Worm (Caenorhabditis elegans): ENCODE data around the gene sru-7.

Gene sru-7

DNA sequence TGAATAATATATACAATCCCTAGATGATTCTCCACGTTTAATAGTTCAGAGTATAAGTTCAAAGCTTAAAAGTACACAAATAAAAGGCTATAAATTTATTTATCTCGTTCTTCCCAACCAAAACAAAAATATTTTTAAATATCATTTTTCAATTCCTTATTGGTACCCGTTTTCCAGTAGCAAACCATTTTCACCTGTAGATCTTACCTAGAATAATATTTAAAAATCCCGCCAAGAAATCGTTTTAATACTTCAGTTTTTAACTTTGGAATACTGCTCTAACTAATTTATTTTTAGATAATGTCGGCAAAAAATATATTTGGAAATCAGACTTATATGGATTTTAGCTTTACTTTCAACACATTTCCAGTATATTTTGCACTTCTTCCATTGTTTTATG, at the start of gene sru-7:
TSS of gene sru-7 (plus strand) at position 301 of the 400 bp plus-strand sequence.
- no peak for TF ChIP-seq cog-1 (tag; optimal IDR thresholded peaks at IDR 0.05)
- no peak for TF ChIP-seq ztf-29 (GFP tag; IDR thresholded peaks at IDR 0.05)
- TF ChIP-seq flt-1 (GFP tag; IDR thresholded peaks at IDR 0.05): no peak
- no peak for TF ChIP-seq ref-1 (GFP tag; conservative IDR thresholded peaks at IDR 0.05)
- TF ChIP-seq klf-2 (GFP tag; conservative IDR thresholded peaks at IDR 0.05): no peak
- no peak for TF ChIP-seq tab-1 (GFP tag; IDR thresholded peaks at IDR 0.05)
- TF ChIP-seq med-1 (GFP tag; optimal IDR thresholded peaks at IDR 0.05; ENCODE audit: insufficient read depth): no peak
- TF ChIP-seq ztf-23 (GFP tag; IDR thresholded peaks at IDR 0.05): no peak
- no peak for TF ChIP-seq T22C8.4 (GFP tag; IDR thresholded peaks at IDR 0.05)

- TF ChIP-seq ref-1 (GFP tag; conservative IDR thresholded peaks at IDR 0.05): no peak
- TF ChIP-seq flt-1 (GFP tag; IDR thresholded peaks at IDR 0.05): no peak
- TF ChIP-seq cog-1 (tag; optimal IDR thresholded peaks at IDR 0.05): no peak
- TF ChIP-seq med-1 (GFP tag; optimal IDR thresholded peaks at IDR 0.05; ENCODE audit: insufficient read depth): no peak
- TF ChIP-seq klf-2 (GFP tag; conservative IDR thresholded peaks at IDR 0.05): no peak
- no peak for TF ChIP-seq tab-1 (GFP tag; IDR thresholded peaks at IDR 0.05)
- TF ChIP-seq ztf-29 (GFP tag; IDR thresholded peaks at IDR 0.05): no peak
- TF ChIP-seq ztf-23 (GFP tag; IDR thresholded peaks at IDR 0.05): no peak
Observed at ce11 chrIV:8446904-8447303, 45.4 kb upstream of the sru-7 start, which contains the start of gene T01B11.1. T01B11.1 (plus strand) TSS chrIV:8447204.

DNA sequence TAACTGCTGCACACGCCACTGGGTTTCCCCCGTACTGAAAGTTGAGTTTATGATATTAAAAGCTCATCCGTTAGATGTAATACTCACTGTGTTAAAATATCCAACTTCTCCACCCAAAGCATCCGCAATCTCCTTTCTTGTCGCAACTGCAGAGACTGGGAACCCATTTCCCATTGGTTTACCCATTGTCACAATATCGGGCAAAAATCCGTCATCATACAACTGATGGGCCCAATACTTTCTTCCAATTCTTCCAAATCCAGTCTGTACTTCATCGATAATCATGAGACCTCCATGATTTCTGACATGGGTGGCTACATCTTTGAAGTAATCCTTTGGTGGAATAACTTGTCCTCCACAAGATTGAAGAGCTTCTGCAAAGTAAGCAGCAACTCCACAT, 42.5 kb upstream of the sru-7 start:
- TF ChIP-seq T22C8.4 (GFP tag; IDR thresholded peaks at IDR 0.05) (no peak), tab-1 (GFP tag; IDR thresholded peaks at IDR 0.05) (no peak), ztf-29 (GFP tag; IDR thresholded peaks at IDR 0.05) (no peak), cog-1 (tag; optimal IDR thresholded peaks at IDR 0.05) (no peak), klf-2 (GFP tag; conservative IDR thresholded peaks at IDR 0.05) (no peak), ref-1 (GFP tag; conservative IDR thresholded peaks at IDR 0.05) (no peak), ztf-23 (GFP tag; IDR thresholded peaks at IDR 0.05) (no peak), flt-1 (GFP tag; IDR thresholded peaks at IDR 0.05) (no peak), med-1 (GFP tag; optimal IDR thresholded peaks at IDR 0.05; ENCODE audit: insufficient read depth) (no peak)

DNA sequence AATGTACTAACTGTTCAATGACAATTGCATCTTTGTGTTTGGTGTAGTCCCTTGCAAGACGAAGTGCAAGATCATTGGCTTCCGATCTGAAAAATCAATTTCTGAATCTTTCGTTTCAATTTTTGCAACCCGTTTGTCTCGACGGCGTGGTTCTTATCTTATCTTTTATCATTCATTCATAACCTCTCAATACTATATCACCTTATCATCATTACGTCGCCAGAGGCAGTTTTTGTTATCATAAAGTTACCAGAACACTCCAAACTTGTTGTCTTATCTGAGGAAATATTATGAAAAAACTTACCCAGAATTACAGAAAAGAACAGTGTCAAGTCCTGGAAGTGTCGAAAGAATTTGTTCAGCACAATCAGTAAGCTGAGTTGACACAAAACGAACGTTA, 41.8 kb upstream of the sru-7 start:
- TF ChIP-seq T22C8.4 (GFP tag; IDR thresholded peaks at IDR 0.05) (no peak), klf-2 (GFP tag; conservative IDR thresholded peaks at IDR 0.05) (no peak), ztf-29 (GFP tag; IDR thresholded peaks at IDR 0.05) (no peak), ref-1 (GFP tag; conservative IDR thresholded peaks at IDR 0.05) (no peak), cog-1 (tag; optimal IDR thresholded peaks at IDR 0.05) (no peak), ztf-23 (GFP tag; IDR thresholded peaks at IDR 0.05) (no peak), tab-1 (GFP tag; IDR thresholded peaks at IDR 0.05) (no peak), flt-1 (GFP tag; IDR thresholded peaks at IDR 0.05) (no peak), med-1 (GFP tag; optimal IDR thresholded peaks at IDR 0.05; ENCODE audit: insufficient read depth) (no peak)

- TF ChIP-seq cog-1 (tag; optimal IDR thresholded peaks at IDR 0.05) (no peak), ztf-29 (GFP tag; IDR thresholded peaks at IDR 0.05) (no peak), T22C8.4 (GFP tag; IDR thresholded peaks at IDR 0.05) (no peak), med-1 (GFP tag; optimal IDR thresholded peaks at IDR 0.05; ENCODE audit: insufficient read depth) (no peak), ref-1 (GFP tag; conservative IDR thresholded peaks at IDR 0.05) (no peak), tab-1 (GFP tag; IDR thresholded peaks at IDR 0.05) (no peak), flt-1 (GFP tag; IDR thresholded peaks at IDR 0.05) (no peak), ztf-23 (GFP tag; IDR thresholded peaks at IDR 0.05) (no peak), klf-2 (GFP tag; conservative IDR thresholded peaks at IDR 0.05) (no peak)
Observed at ce11 chrIV:8451709-8452248, 40.6 kb upstream of the sru-7 start, which contains the start of gene eppl-1. eppl-1 (minus strand) TSS chrIV:8451759.

DNA sequence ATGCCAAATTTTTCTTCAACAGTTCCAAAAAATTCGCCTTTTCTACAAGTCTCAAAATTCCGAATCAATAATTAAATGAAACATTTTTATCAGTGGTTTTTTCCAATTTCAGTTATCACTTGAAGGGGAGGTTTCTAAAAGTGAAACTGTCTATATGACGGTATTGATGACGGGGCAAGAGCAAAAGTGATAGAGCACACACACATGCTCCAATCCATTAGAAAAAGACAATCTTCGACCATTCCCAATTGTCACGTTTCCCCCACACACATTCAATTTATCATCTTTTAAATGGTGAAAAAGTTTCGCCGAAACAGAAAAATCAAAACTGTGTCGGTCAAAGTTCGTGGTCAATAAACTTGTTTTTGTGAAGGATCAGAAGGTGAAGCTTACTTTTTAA, 39.2 kb upstream of the sru-7 start:
- TF ChIP-seq ztf-23 (GFP tag; IDR thresholded peaks at IDR 0.05): no peak
- TF ChIP-seq T22C8.4 (GFP tag; IDR thresholded peaks at IDR 0.05): no peak
- no peak for TF ChIP-seq tab-1 (GFP tag; IDR thresholded peaks at IDR 0.05)
- no peak for TF ChIP-seq cog-1 (tag; optimal IDR thresholded peaks at IDR 0.05)
- no peak for TF ChIP-seq ztf-29 (GFP tag; IDR thresholded peaks at IDR 0.05)
- no peak for TF ChIP-seq med-1 (GFP tag; optimal IDR thresholded peaks at IDR 0.05; ENCODE audit: insufficient read depth)
- no peak for TF ChIP-seq klf-2 (GFP tag; conservative IDR thresholded peaks at IDR 0.05)
- TF ChIP-seq flt-1 (GFP tag; IDR thresholded peaks at IDR 0.05): no peak
- no peak for TF ChIP-seq ref-1 (GFP tag; conservative IDR thresholded peaks at IDR 0.05)

ce11 chrIV:8454076-8454475, 38.3 kb upstream of the sru-7 start:
- no peak for TF ChIP-seq ref-1 (GFP tag; conservative IDR thresholded peaks at IDR 0.05)

DNA sequence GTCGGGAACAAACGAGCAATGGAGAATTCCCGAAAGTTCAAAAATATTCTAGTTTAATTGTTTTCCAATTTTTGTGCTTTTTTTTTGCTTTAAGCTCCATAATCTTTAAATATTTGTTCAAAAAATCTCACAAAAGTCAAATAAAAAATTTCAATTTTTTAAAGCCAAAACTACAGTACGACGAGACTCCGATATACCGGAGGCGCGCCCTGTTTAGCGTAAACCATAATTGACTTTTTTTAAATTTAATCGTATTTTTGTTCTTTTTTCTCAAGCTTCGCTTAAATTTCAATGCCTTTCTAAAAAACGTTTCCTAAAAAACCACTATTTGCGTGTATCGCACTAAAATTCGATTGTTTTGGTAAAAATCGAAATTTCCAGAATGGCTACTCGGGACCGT, 35.4 kb upstream of the sru-7 start, which contains the start of gene syx-4:
TSS of gene syx-4 (plus strand) at position 382 of the 400 bp plus-strand sequence.
- no peak for TF ChIP-seq med-1 (GFP tag; optimal IDR thresholded peaks at IDR 0.05; ENCODE audit: insufficient read depth)
- no peak for TF ChIP-seq cog-1 (tag; optimal IDR thresholded peaks at IDR 0.05)
- no peak for TF ChIP-seq tab-1 (GFP tag; IDR thresholded peaks at IDR 0.05)
- no peak for TF ChIP-seq flt-1 (GFP tag; IDR thresholded peaks at IDR 0.05)
- no peak for TF ChIP-seq klf-2 (GFP tag; conservative IDR thresholded peaks at IDR 0.05)
- no peak for TF ChIP-seq ztf-29 (GFP tag; IDR thresholded peaks at IDR 0.05)
- TF ChIP-seq ztf-23 (GFP tag; IDR thresholded peaks at IDR 0.05): no peak
- no peak for TF ChIP-seq T22C8.4 (GFP tag; IDR thresholded peaks at IDR 0.05)
- TF ChIP-seq ref-1 (GFP tag; conservative IDR thresholded peaks at IDR 0.05): no peak

ce11 chrIV:8460208-8460607, 32.1 kb upstream of the sru-7 start, which contains the start of gene ant-1.4:
ant-1.4 (minus strand) TSS chrIV:8460308.
- TF ChIP-seq ref-1 (GFP tag; conservative IDR thresholded peaks at IDR 0.05): no peak
- TF ChIP-seq klf-2 (GFP tag; conservative IDR thresholded peaks at IDR 0.05): no peak
- no peak for TF ChIP-seq ztf-23 (GFP tag; IDR thresholded peaks at IDR 0.05)

- TF ChIP-seq T22C8.4 (GFP tag; IDR thresholded peaks at IDR 0.05) (no peak), ztf-29 (GFP tag; IDR thresholded peaks at IDR 0.05) (no peak), tab-1 (GFP tag; IDR thresholded peaks at IDR 0.05) (no peak), ref-1 (GFP tag; conservative IDR thresholded peaks at IDR 0.05) (no peak), cog-1 (tag; optimal IDR thresholded peaks at IDR 0.05) (no peak), med-1 (GFP tag; optimal IDR thresholded peaks at IDR 0.05; ENCODE audit: insufficient read depth) (no peak), ztf-23 (GFP tag; IDR thresholded peaks at IDR 0.05) (no peak)
Observed at ce11 chrIV:8461177-8461576, 31.2 kb upstream of the sru-7 start.
